Worm (Caenorhabditis elegans): ENCODE measurements around the gene col-76.

ce11 chrII:8177095-8177494, 27.0 kb upstream of the col-76 start, which contains the start of gene acr-14:
- TF ChIP-seq isw-1 (GFP tag; IDR thresholded peaks at IDR 0.05) (no peak), lin-13 (GFP tag; optimal IDR thresholded peaks at IDR 0.05) (no peak)

Data from whole organism, L1 larva.